Fruit fly (Drosophila melanogaster) whole organism, pupa: ENCODE results near the gene CG45064.

Source experiments
- CG10348 ChIP-seq: fragments of 200-800 bp; sonication (Bioruptor generic); IDR thresholded peaks from 2 replicates; pipeline ENCODE4 v1.3.6; 2022; ENCODE audit warnings: missing biosample characterization, missing genetic modification characterization
- CG12605 ChIP-seq: fragments of 200-800 bp; sonication (Bioruptor generic); IDR thresholded peaks from 2 replicates; pipeline ENCODE4 v1.3.6; 2022; ENCODE audit warnings: missing biosample characterization, missing genetic modification characterization
- CG13204 ChIP-seq: fragments of 200-800 bp; sonication (Bioruptor generic); optimal IDR thresholded peaks from 2 replicates; lab custom pipeline; 2018; ENCODE audit warnings: missing biosample characterization, mild to moderate bottlenecking, missing genetic modification characterization, moderate library complexity
- CG14655 ChIP-seq: fragments of 200-800 bp; sonication (Bioruptor generic); optimal IDR thresholded peaks from 3 replicates; lab custom pipeline; 2017; ENCODE audit warnings: mild to moderate bottlenecking, missing biosample characterization, missing genetic modification reagents, missing genetic modification characterization
- CG15710 ChIP-seq: fragments of 200-800 bp; sonication (Bioruptor generic); optimal IDR thresholded peaks from 2 replicates; lab custom pipeline; 2018; ENCODE audit warnings: missing biosample characterization, mild to moderate bottlenecking, missing genetic modification characterization, moderate library complexity
- CG17806 ChIP-seq: fragments of 200-800 bp; sonication (Bioruptor generic); optimal IDR thresholded peaks from 2 replicates; lab custom pipeline; 2018; ENCODE audit warnings: missing biosample characterization, mild to moderate bottlenecking, missing genetic modification characterization, moderate library complexity
- CG32121 ChIP-seq: fragments of 200-800 bp; sonication (Bioruptor generic); IDR thresholded peaks from 2 replicates; pipeline ENCODE4 v1.3.6; 2022; ENCODE audit warnings: missing biosample characterization, missing genetic modification characterization
- CG34367 ChIP-seq: fragments of 200-800 bp; sonication (Bioruptor generic); optimal IDR thresholded peaks from 2 replicates; lab custom pipeline; 2018; ENCODE audit warnings: missing biosample characterization, mild to moderate bottlenecking, missing genetic modification characterization
- CG4496 ChIP-seq: fragments of 200-800 bp; sonication (Bioruptor generic); IDR thresholded peaks from 3 replicates; pipeline ENCODE4 v1.3.6; 2022; ENCODE audit warnings: missing biosample characterization, missing genetic modification characterization
- CG8159 ChIP-seq: fragments of 200-800 bp; sonication (Bioruptor generic); optimal IDR thresholded peaks from 3 replicates; lab custom pipeline; 2018; ENCODE audit warnings: missing biosample characterization, mild to moderate bottlenecking, missing genetic modification characterization, moderate library complexity
- CG8301 ChIP-seq: fragments of 200-800 bp; sonication (Bioruptor generic); optimal IDR thresholded peaks from 2 replicates; lab custom pipeline; 2018; ENCODE audit warnings: missing biosample characterization, mild to moderate bottlenecking, missing genetic modification characterization
- CG9948 ChIP-seq: fragments of 200-800 bp; sonication (Bioruptor generic); optimal IDR thresholded peaks from 2 replicates; lab custom pipeline; 2018; ENCODE audit warnings: missing biosample characterization, mild to moderate bottlenecking, missing genetic modification characterization, moderate library complexity
- D1 ChIP-seq: fragments of 200-800 bp; sonication (Bioruptor generic); optimal IDR thresholded peaks from 2 replicates; lab custom pipeline; 2018; ENCODE audit warnings: missing biosample characterization, mild to moderate bottlenecking, missing genetic modification characterization, moderate library complexity
- EcR ChIP-seq: fragments of 200-800 bp; sonication (Bioruptor generic); optimal IDR thresholded peaks from 3 replicates; lab custom pipeline; 2019; ENCODE audit warnings: missing biosample characterization, missing genetic modification characterization, mild to moderate bottlenecking, moderate library complexity, missing genetic modification reagents
- Ets98B ChIP-seq: fragments of 200-800 bp; sonication (Bioruptor generic); IDR thresholded peaks from 2 replicates; pipeline ENCODE4 v1.3.6; 2022; ENCODE audit warnings: missing biosample characterization, missing genetic modification characterization
- Pif1A ChIP-seq: fragments of 200-800 bp; sonication (Bioruptor generic); optimal IDR thresholded peaks from 3 replicates; lab custom pipeline; 2016; ENCODE audit warnings: missing biosample characterization, missing genetic modification characterization
- Pif1B ChIP-seq: fragments of 200-800 bp; sonication (Bioruptor generic); optimal IDR thresholded peaks from 3 replicates; lab custom pipeline; 2016; ENCODE audit warnings: missing biosample characterization, missing genetic modification characterization
- Snoo ChIP-seq: fragments of 200-800 bp; sonication (Bioruptor generic); optimal IDR thresholded peaks from 3 replicates; lab custom pipeline; 2017; ENCODE audit warnings: missing biosample characterization, mild to moderate bottlenecking, missing genetic modification characterization, inconsistent platforms
- fd96Ca ChIP-seq: fragments of 200-800 bp; sonication (Bioruptor generic); IDR thresholded peaks from 3 replicates; pipeline ENCODE4 v1.3.6; 2022; ENCODE audit warnings: missing biosample characterization, missing genetic modification characterization
- gl ChIP-seq: fragments of 200-800 bp; sonication (Bioruptor generic); optimal IDR thresholded peaks from 2 replicates; lab custom pipeline; 2018; ENCODE audit warnings: missing biosample characterization, mild to moderate bottlenecking, missing genetic modification characterization
- rn ChIP-seq: fragments of 200-800 bp; sonication (Bioruptor generic); IDR thresholded peaks from 2 replicates; pipeline ENCODE4 v1.3.6; 2022; ENCODE audit warnings: missing biosample characterization, missing genetic modification characterization

CG45064 gene

DNA sequence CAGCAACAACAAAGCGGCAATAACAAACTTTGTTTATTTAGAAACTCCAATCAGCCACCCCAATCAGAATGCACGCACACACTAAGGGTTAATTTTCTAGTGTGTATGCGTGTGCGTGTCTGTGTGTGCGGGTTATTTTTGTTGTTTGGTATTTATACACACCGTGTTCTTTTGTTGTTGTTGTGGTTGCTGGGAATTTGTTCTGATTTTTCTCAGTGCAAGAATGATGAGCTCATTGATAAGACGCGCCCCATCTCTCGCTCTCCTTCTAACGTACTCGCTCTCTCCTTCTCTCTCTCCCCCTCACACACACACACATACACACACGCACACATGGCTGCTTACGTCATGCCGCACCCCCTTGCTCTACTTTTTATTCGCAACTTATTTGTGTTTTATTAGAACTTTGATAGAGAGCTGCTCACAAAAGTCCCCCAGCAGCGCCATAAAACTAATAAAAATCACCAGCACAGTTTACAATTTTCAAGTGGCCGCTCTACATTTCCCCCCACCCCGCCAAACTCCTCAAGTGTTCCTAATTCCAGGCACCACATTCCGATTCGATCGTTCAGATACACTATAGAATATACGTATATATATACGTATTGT lies 42.5 kb downstream of the CG45064 start:
- no peak for TF ChIP-seq EcR (GFP tag; lab: Kevin White, UChicago)
- TF ChIP-seq rn = 0 out of 2 replicates have a peak, but pooled peaks have one; percentile 15
- TF ChIP-seq Ets98B (GFP tag; lab: Robert Waterston, UW) = peak; percentile 20; the same call in 1 of the 2 replicates
- TF ChIP-seq Snoo (tag; lab: Kevin White, UChicago) = no peak
- no peak for TF ChIP-seq D1 (tag; lab: Kevin White, UChicago)
- TF ChIP-seq CG34367 (tag; lab: Kevin White, UChicago) = peak; percentile 4
- TF ChIP-seq CG14655 (GFP tag; lab: Kevin White, UChicago) = no peak
- TF ChIP-seq CG8159 (tag; lab: Kevin White, UChicago) = peak; percentile 27
- peak; percentile 57 for TF ChIP-seq CG32121 (GFP tag; lab: Robert Waterston, UW)
- TF ChIP-seq CG12605 (GFP tag; lab: Robert Waterston, UW) = peak; percentile 64
- peak; percentile 81 for TF ChIP-seq CG4496
- no peak for TF ChIP-seq CG9948
- no peak for TF ChIP-seq Pif1A (GFP tag; lab: Kevin White, UChicago)
- TF ChIP-seq gl = no peak
- TF ChIP-seq CG17806 (tag; lab: Kevin White, UChicago) = peak; percentile 6
- TF ChIP-seq CG8301 (tag; lab: Kevin White, UChicago) = peak; percentile 48
- TF ChIP-seq fd96Ca (GFP tag; lab: Robert Waterston, UW) = peak; percentile 68; the same call in 1 of the 3 replicates

DNA sequence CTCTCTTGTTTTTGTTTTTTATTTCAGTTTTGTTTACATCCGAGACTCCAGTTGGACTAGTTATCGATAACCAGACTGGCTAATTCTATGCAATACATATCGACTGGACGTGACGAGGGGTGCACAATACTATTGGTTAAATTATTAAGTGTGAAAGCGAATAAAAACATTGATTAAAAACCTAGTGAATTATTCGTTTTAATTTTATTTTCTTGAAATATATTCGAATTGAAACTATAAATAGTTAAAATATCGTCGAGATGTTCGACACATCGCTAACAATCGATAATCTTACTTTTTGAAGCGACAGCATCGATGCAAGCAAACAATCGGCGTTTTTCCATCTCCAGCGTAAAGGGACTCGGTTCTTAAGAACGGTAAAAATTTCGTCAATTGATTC lies 43.3 kb downstream of the CG45064 start, which contains the start of the genes CG32590 and Flo2:
Gene CG32590 (minus strand): TSS at position 60 of the 400 bp plus-strand sequence.
Gene Flo2 (plus strand): TSS at position 330 of the 400 bp plus-strand sequence.
- TF ChIP-seq CG34367 (tag; lab: Kevin White, UChicago) (peak; percentile 50), D1 (tag; lab: Kevin White, UChicago) (no peak), CG13204 (GFP tag; lab: Kevin White, UChicago) (no peak), CG17806 (tag; lab: Kevin White, UChicago) (peak; percentile 46), CG10348 (GFP tag; lab: Robert Waterston, UW) (no peak), CG8301 (tag; lab: Kevin White, UChicago) (peak; percentile 16), rn (0 out of 2 replicates have a peak, but pooled peaks have one; percentile 20), EcR (GFP tag; lab: Kevin White, UChicago) (no peak), CG4496 (peak; percentile 80), CG32121 (GFP tag; lab: Robert Waterston, UW) (peak; percentile 81), CG12605 (GFP tag; lab: Robert Waterston, UW) (peak; percentile 36), CG14655 (GFP tag; lab: Kevin White, UChicago) (no peak), CG8159 (tag; lab: Kevin White, UChicago) (peak; percentile 33), CG15710 (peak; percentile 60), Ets98B (GFP tag; lab: Robert Waterston, UW) (peak; percentile 77), Pif1A (GFP tag; lab: Kevin White, UChicago) (peak; percentile 51), fd96Ca (GFP tag; lab: Robert Waterston, UW) (peak; percentile 72; the same call in 2 of the 3 replicates), Pif1B (no peak), Snoo (tag; lab: Kevin White, UChicago) (peak; percentile 10), CG9948 (peak; percentile 38), gl (no peak)

DNA sequence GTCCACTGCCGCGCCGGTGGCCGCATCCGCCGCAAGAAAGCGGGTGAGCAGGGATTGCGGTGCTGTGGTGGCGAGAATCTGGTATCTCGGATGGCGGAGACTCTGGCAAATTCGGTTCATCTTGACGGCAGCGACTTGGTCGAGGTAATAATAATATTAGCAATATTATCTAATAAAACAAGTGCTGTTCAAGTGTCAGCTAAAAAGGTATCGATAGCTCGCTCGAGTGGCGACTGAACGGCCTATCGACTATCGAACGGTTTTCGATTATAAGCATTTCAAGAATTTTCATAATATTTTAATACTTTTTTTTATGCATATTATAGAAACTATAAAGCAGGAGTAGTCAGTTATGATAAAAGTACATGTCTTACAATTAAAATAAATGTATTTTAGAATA lies 44.4 kb downstream of the CG45064 start, which contains the start of gene Grx5:
Gene Grx5 (minus strand): TSS at position 216 of the 400 bp plus-strand sequence.
- no peak for TF ChIP-seq CG4496
- TF ChIP-seq fd96Ca (GFP tag; lab: Robert Waterston, UW) = no peak
- TF ChIP-seq gl = no peak
- no peak for TF ChIP-seq CG17806 (tag; lab: Kevin White, UChicago)
- TF ChIP-seq Ets98B (GFP tag; lab: Robert Waterston, UW) = no peak
- no peak for TF ChIP-seq CG15710
- no peak for TF ChIP-seq Pif1B
- no peak for TF ChIP-seq Pif1A (GFP tag; lab: Kevin White, UChicago)
- TF ChIP-seq D1 (tag; lab: Kevin White, UChicago) = no peak
- TF ChIP-seq, all 21 proteins: peak for 0

DNA sequence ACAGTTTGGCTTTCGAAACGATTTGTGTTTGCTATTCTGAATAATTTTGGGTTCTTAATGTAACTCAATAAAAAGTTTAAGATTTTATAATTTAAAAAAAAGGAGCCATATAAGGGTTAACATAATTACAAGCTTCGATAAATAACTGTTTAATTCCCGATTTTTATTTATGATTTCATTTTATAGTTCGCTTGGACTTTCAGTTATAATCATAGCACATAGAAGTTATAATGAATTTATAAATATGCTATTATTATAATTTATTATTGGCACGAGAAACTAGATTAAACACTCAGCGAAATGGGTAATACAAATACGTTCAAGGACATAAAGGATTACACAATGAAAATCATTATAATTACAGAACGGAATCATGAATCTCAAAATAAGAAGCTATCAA lies 46.0 kb downstream of the CG45064 start, which contains the start of gene CG14410:
Gene CG14410 (plus strand): TSS at position 301 of the 400 bp plus-strand sequence.
- no peak for TF ChIP-seq CG15710
- TF ChIP-seq CG8159 (tag; lab: Kevin White, UChicago) = no peak
- no peak for TF ChIP-seq Pif1B
- no peak for TF ChIP-seq CG4496
- TF ChIP-seq CG17806 (tag; lab: Kevin White, UChicago) = no peak
- TF ChIP-seq gl = no peak
- no peak for TF ChIP-seq CG8301 (tag; lab: Kevin White, UChicago)

DNA sequence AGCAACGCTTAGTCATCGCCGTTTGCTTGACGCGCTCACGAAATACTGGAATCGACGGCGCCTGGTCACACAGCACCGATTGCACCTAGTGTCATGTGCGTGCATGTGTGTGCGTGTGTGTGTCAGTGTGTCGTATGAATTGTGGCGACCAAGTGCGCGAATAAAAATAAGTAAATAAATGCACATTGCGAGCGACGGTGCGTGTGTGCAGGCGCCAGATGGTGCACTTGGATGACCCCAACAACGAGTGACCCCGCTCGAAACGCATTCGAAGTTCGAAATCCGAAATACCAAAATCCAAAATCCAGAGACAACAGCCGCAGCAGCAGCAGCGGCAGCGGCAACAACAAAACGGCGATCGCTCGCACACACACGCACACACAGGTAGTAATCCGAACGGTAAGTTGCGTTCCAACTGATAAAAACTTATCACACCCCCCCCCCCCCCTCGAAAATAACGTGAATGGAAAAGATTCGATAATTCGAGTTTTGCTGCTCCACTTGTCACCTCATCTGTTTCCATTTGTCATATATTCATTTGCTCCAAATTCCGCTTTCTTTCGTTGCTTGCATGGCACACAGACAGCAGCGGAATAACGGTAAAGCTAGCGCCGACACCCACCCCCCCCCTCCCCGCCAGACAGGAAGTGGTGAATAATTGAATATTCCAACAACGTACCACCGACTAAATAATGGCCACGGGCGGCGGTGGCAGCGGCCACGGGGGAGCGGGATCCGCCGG lies 49.7 kb downstream of the CG45064 start, which contains the start of gene CG14411:
Gene CG14411 (plus strand): TSS at position 86 of the 742 bp plus-strand sequence.
- TF ChIP-seq EcR (GFP tag; lab: Kevin White, UChicago) (peak; percentile 28), CG13204 (GFP tag; lab: Kevin White, UChicago) (peak; percentile 61), CG12605 (GFP tag; lab: Robert Waterston, UW) (no peak), CG8159 (tag; lab: Kevin White, UChicago) (no peak), CG8301 (tag; lab: Kevin White, UChicago) (no peak), Ets98B (GFP tag; lab: Robert Waterston, UW) (no peak)
